Fruit fly (Drosophila melanogaster) whole organism, prepupa: ENCODE data around the gene CG43800.

ENCODE experiments used
- Blimp-1 ChIP-seq: fragments of 200-800 bp; sonication (Bioruptor generic); optimal IDR thresholded peaks from 3 replicates; lab custom pipeline; 2017; ENCODE audit warnings: missing biosample characterization, missing genetic modification characterization, mild to moderate bottlenecking, moderate library complexity, missing genetic modification reagents
- CG10669 ChIP-seq: fragments of 200-800 bp; sonication (Bioruptor generic); optimal IDR thresholded peaks from 3 replicates; lab custom pipeline; 2018; ENCODE audit warnings: missing biosample characterization, mild to moderate bottlenecking, missing genetic modification characterization, moderate library complexity
- CG11294 ChIP-seq: fragments of 200-800 bp; sonication (Bioruptor generic); IDR thresholded peaks from 2 replicates; pipeline ENCODE4 v1.3.6; 2022; ENCODE audit warnings: missing biosample characterization, missing genetic modification characterization
- CG11762 ChIP-seq: fragments of 200-800 bp; sonication (Bioruptor generic); optimal IDR thresholded peaks from 3 replicates; lab custom pipeline; 2016; ENCODE audit warnings: missing biosample characterization, missing genetic modification characterization; ENCODE audit not compliant: insufficient read depth
- CG11902 ChIP-seq: fragments of 200-800 bp; sonication (Bioruptor generic); optimal IDR thresholded peaks from 3 replicates; lab custom pipeline; 2016; ENCODE audit warnings: missing biosample characterization, missing genetic modification characterization
- CG15336 ChIP-seq: fragments of 200-800 bp; sonication (Bioruptor generic); IDR thresholded peaks from 2 replicates; pipeline ENCODE4 v1.3.6; 2022; ENCODE audit warnings: missing biosample characterization, missing genetic modification characterization
- CG1621 ChIP-seq: fragments of 200-800 bp; sonication (Bioruptor generic); optimal IDR thresholded peaks from 3 replicates; lab custom pipeline; 2018; ENCODE audit warnings: missing biosample characterization, mild to moderate bottlenecking, missing genetic modification characterization
- CG16779 ChIP-seq: fragments of 200-800 bp; sonication (Bioruptor generic); optimal IDR thresholded peaks from 3 replicates; lab custom pipeline; 2017; ENCODE audit warnings: missing biosample characterization, mild to moderate bottlenecking, missing genetic modification characterization
- CG3032 ChIP-seq: fragments of 200-800 bp; optimal IDR thresholded peaks from 2 replicates; lab custom pipeline; 2019; ENCODE audit warnings: missing biosample characterization, mild to moderate bottlenecking, missing genetic modification characterization, moderate library complexity
- CG31627 ChIP-seq: fragments of 200-800 bp; sonication (Bioruptor generic); optimal IDR thresholded peaks from 3 replicates; lab custom pipeline; 2016; ENCODE audit warnings: missing biosample characterization, missing genetic modification characterization
- CG32006 ChIP-seq: fragments of 200-800 bp; sonication (Bioruptor generic); optimal IDR thresholded peaks from 3 replicates; lab custom pipeline; 2017; ENCODE audit warnings: missing biosample characterization, mild to moderate bottlenecking, missing genetic modification characterization
- CG34406 ChIP-seq: fragments of 200-800 bp; sonication (Bioruptor generic); optimal IDR thresholded peaks from 3 replicates; lab custom pipeline; 2016; ENCODE audit warnings: missing biosample characterization, missing genetic modification characterization
- CG3919 ChIP-seq: fragments of 200-800 bp; sonication (Bioruptor generic); optimal IDR thresholded peaks from 3 replicates; lab custom pipeline; 2016; ENCODE audit warnings: missing biosample characterization, missing genetic modification characterization
- CG4318 ChIP-seq: fragments of 200-800 bp; sonication (Bioruptor generic); optimal IDR thresholded peaks from 3 replicates; lab custom pipeline; 2017; ENCODE audit warnings: missing biosample characterization, mild to moderate bottlenecking, missing genetic modification characterization
- CG6163 ChIP-seq: fragments of 200-800 bp; sonication (Bioruptor generic); IDR thresholded peaks from 3 replicates; pipeline ENCODE4 v1.3.6; 2022; ENCODE audit warnings: missing biosample characterization, missing genetic modification characterization
- CG6276 ChIP-seq: fragments of 200-800 bp; sonication (Bioruptor generic); optimal IDR thresholded peaks from 2 replicates; lab custom pipeline; 2017; ENCODE audit warnings: missing biosample characterization, mild to moderate bottlenecking, missing genetic modification characterization
- CG6792 ChIP-seq: fragments of 200-800 bp; sonication (Bioruptor generic); optimal IDR thresholded peaks from 3 replicates; lab custom pipeline; 2016; ENCODE audit warnings: missing biosample characterization, missing genetic modification characterization
- CG6808 ChIP-seq: fragments of 200-800 bp; sonication (Bioruptor generic); optimal IDR thresholded peaks from 3 replicates; lab custom pipeline; 2017; ENCODE audit warnings: missing biosample characterization, missing genetic modification characterization, mild to moderate bottlenecking, moderate library complexity, missing genetic modification reagents
- CG6854 ChIP-seq: fragments of 200-800 bp; sonication (Bioruptor generic); optimal IDR thresholded peaks from 2 replicates; lab custom pipeline; 2017; ENCODE audit warnings: missing biosample characterization, mild to moderate bottlenecking, missing genetic modification characterization
- CG7368 ChIP-seq: fragments of 200-800 bp; sonication (Bioruptor generic); optimal IDR thresholded peaks from 3 replicates; lab custom pipeline; 2016; ENCODE audit warnings: missing biosample characterization, missing genetic modification characterization
- CG8119 ChIP-seq: fragments of 200-800 bp; sonication (Bioruptor generic); IDR thresholded peaks from 3 replicates; pipeline ENCODE4 v1.3.6; 2022; ENCODE audit warnings: missing biosample characterization, missing genetic modification characterization
- CG8632 ChIP-seq: fragments of 200-800 bp; sonication (Bioruptor generic); optimal IDR thresholded peaks from 3 replicates; lab custom pipeline; 2016; ENCODE audit warnings: missing biosample characterization, missing genetic modification characterization
- Eip78C ChIP-seq: fragments of 200-800 bp; sonication (Bioruptor generic); peaks from one replicate; lab custom pipeline; 2016; ENCODE audit warnings: missing biosample characterization, missing genetic modification characterization
- Eip93F ChIP-seq: fragments of 200-800 bp; sonication (Bioruptor generic); optimal IDR thresholded peaks from 2 replicates; lab custom pipeline; 2016; ENCODE audit warnings: missing biosample characterization, mild to moderate bottlenecking, missing genetic modification characterization
- Ets21C ChIP-seq: fragments of 200-800 bp; sonication (Bioruptor generic); optimal IDR thresholded peaks from 3 replicates; lab custom pipeline; 2016; ENCODE audit warnings: missing biosample characterization, missing genetic modification characterization
- Ets96B ChIP-seq: fragments of 200-800 bp; optimal IDR thresholded peaks from 2 replicates; lab custom pipeline; 2019; ENCODE audit warnings: missing biosample characterization, mild to moderate bottlenecking, missing genetic modification characterization, moderate library complexity
- Gug ChIP-seq: fragments of 200-800 bp; sonication (Bioruptor generic); IDR thresholded peaks from 2 replicates; pipeline ENCODE4 v1.3.6; 2022; ENCODE audit warnings: missing biosample characterization, missing genetic modification characterization
- Hr38 ChIP-seq: sonication (Bioruptor generic); optimal IDR thresholded peaks from 2 replicates; lab custom pipeline; 2016; ENCODE audit warnings: missing biosample characterization, missing genetic modification characterization
- Hr4 ChIP-seq: fragments of 200-800 bp; sonication (Bioruptor generic); optimal IDR thresholded peaks from 3 replicates; lab custom pipeline; 2016; ENCODE audit warnings: missing biosample characterization, missing genetic modification characterization
- Lpt ChIP-seq: fragments of 200-800 bp; sonication (Bioruptor generic); optimal IDR thresholded peaks from 3 replicates; lab custom pipeline; 2016; ENCODE audit warnings: missing biosample characterization, missing genetic modification characterization
- OdsH ChIP-seq: fragments of 200-800 bp; sonication (Bioruptor generic); optimal IDR thresholded peaks from 3 replicates; lab custom pipeline; 2016; ENCODE audit warnings: missing biosample characterization, missing genetic modification characterization
- Smox ChIP-seq: fragments of 200-800 bp; sonication (Bioruptor generic); optimal IDR thresholded peaks from 3 replicates; lab custom pipeline; 2016; ENCODE audit warnings: missing biosample characterization, missing genetic modification characterization
- Sox102F ChIP-seq: fragments of 200-800 bp; sonication (Bioruptor generic); optimal IDR thresholded peaks from 2 replicates; lab custom pipeline; 2016; ENCODE audit warnings: missing biosample characterization, mild to moderate bottlenecking, missing genetic modification characterization
- Sox15 ChIP-seq: fragments of 200-800 bp; sonication (Bioruptor generic); optimal IDR thresholded peaks from 3 replicates; lab custom pipeline; 2016; ENCODE audit warnings: missing biosample characterization, missing genetic modification characterization
- acj6 ChIP-seq: fragments of 200-800 bp; sonication (Bioruptor generic); optimal IDR thresholded peaks from 3 replicates; lab custom pipeline; 2016; ENCODE audit warnings: missing biosample characterization, missing genetic modification characterization
- dac ChIP-seq: fragments of 200-800 bp; sonication (Bioruptor generic); optimal IDR thresholded peaks from 2 replicates; lab custom pipeline; 2017; ENCODE audit warnings: missing biosample characterization, mild to moderate bottlenecking, missing genetic modification characterization
- dsx ChIP-seq: fragments of 200-800 bp; optimal IDR thresholded peaks from 3 replicates; lab custom pipeline; 2019; ENCODE audit warnings: missing biosample characterization, mild to moderate bottlenecking, missing genetic modification characterization, moderate library complexity; ENCODE audit not compliant: poor library complexity, severe bottlenecking
- eg ChIP-seq: fragments of 200-800 bp; sonication (Bioruptor generic); IDR thresholded peaks from 3 replicates; pipeline ENCODE4 v1.3.6; 2022; ENCODE audit warnings: missing biosample characterization, missing genetic modification characterization
- fd85E ChIP-seq: fragments of 200-800 bp; sonication (Bioruptor generic); optimal IDR thresholded peaks from 3 replicates; lab custom pipeline; 2016; ENCODE audit warnings: missing biosample characterization, missing genetic modification characterization
- fkh ChIP-seq: fragments of 200-800 bp; sonication (Bioruptor generic); optimal IDR thresholded peaks from 3 replicates; lab custom pipeline; 2017; ENCODE audit warnings: missing biosample characterization, mild to moderate bottlenecking, missing genetic modification characterization, moderate library complexity
- lz ChIP-seq: fragments of 200-800 bp; sonication (Bioruptor generic); optimal IDR thresholded peaks from 3 replicates; lab custom pipeline; 2016; ENCODE audit warnings: missing biosample characterization, missing genetic modification characterization
- net ChIP-seq: fragments of 200-800 bp; sonication (Bioruptor generic); optimal IDR thresholded peaks from 3 replicates; lab custom pipeline; 2016; ENCODE audit warnings: missing biosample characterization, missing genetic modification characterization
- spab ChIP-seq: fragments of 200-800 bp; sonication (Bioruptor generic); optimal IDR thresholded peaks from 2 replicates; lab custom pipeline; 2017; ENCODE audit warnings: missing biosample characterization, mild to moderate bottlenecking, missing genetic modification characterization, missing genetic modification reagents
- ss ChIP-seq, 2 experiments: fragments of 200-800 bp; sonication (Bioruptor generic); optimal IDR thresholded peaks; 2 replicates in 1 of 2; 3 replicates in 1 of 2; lab custom pipeline; 2017 to 2018; ENCODE audit warnings: mild to moderate bottlenecking in 2 of 2, missing biosample characterization in 2 of 2, missing genetic modification characterization in 2 of 2, moderate library complexity in 1 of 2
- svp ChIP-seq: fragments of 200-800 bp; sonication (Bioruptor generic); peaks from one replicate; lab custom pipeline; 2016; ENCODE audit warnings: missing biosample characterization, missing genetic modification characterization
- topi ChIP-seq: fragments of 200-800 bp; sonication (Bioruptor generic); optimal IDR thresholded peaks from 3 replicates; lab custom pipeline; 2016; ENCODE audit warnings: missing biosample characterization, missing genetic modification characterization
- vri ChIP-seq: fragments of 200-800 bp; sonication (Bioruptor generic); optimal IDR thresholded peaks from 3 replicates; lab custom pipeline; 2016; ENCODE audit warnings: missing biosample characterization, mild to moderate bottlenecking, missing genetic modification characterization

Gene CG43800

DNA sequence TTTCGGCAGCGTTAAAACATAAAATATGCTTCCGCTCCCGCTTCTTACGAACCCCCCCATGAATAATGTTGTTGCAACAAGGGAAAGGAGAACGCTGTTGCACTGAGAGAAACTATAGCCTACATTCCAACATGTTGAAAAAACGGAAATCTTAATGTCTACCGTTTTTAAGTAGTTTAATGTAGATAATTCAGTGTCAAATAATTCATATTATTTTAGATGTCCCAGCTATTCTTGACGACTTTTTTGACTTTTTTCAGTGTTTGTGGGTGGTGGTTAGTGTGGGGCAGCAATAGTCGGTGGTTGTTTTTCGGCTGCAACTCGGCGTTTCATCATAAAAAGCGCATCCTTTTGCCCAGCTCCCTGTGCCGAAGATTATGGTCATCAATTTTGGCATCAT, 29.4 kb upstream of the CG43800 start (continued):
- TF ChIP-seq OdsH (GFP tag; lab: Kevin White, UChicago) = peak; percentile 39
- no peak for TF ChIP-seq CG10669 (GFP tag; lab: Kevin White, UChicago)
- peak; percentile 54; the same call in 1 of the 3 replicates for TF ChIP-seq CG6163 (GFP tag; lab: Robert Waterston, UW)
- TF ChIP-seq CG4318 (GFP tag; lab: Kevin White, UChicago) = no peak
- TF ChIP-seq CG6808 = no peak
- TF ChIP-seq eg (GFP tag; lab: Robert Waterston, UW) = no peak
- TF ChIP-seq vri (GFP tag; lab: Kevin White, UChicago) = peak; percentile 17
- no peak for TF ChIP-seq Lpt (GFP tag; lab: Kevin White, UChicago)
- peak; percentile 72 for TF ChIP-seq Eip78C (GFP tag; lab: Kevin White, UChicago)
- TF ChIP-seq spab (GFP tag; lab: Kevin White, UChicago) = no peak
- peak; percentile 59 for TF ChIP-seq CG34406 (GFP tag; lab: Kevin White, UChicago)
- no peak for TF ChIP-seq CG8119 (GFP tag; lab: Robert Waterston, UW)
- TF ChIP-seq net (GFP tag; lab: Kevin White, UChicago) = no peak
- no peak for TF ChIP-seq CG16779 (tag; lab: Kevin White, UChicago)
- TF ChIP-seq acj6 (GFP tag; lab: Kevin White, UChicago) = peak; percentile 40
- TF ChIP-seq CG6854 (GFP tag; lab: Kevin White, UChicago) = no peak
- TF ChIP-seq CG32006 (GFP tag; lab: Kevin White, UChicago) = peak; percentile 39
- no peak for TF ChIP-seq CG6276
- TF ChIP-seq Hr4 (GFP tag; lab: Kevin White, UChicago) = no peak
- no peak for TF ChIP-seq Eip93F (GFP tag; lab: Kevin White, UChicago)
- no peak for TF ChIP-seq dsx (GFP tag; lab: Kevin White, UChicago)
- TF ChIP-seq CG11294 (GFP tag; lab: Robert Waterston, UW) = no peak
- no peak for TF ChIP-seq Gug (GFP tag; lab: Robert Waterston, UW)
- TF ChIP-seq CG31627 = peak; percentile 67
- peak; percentile 57 for TF ChIP-seq Ets21C
- TF ChIP-seq CG3032 = no peak
- TF ChIP-seq Ets96B (tag; lab: Kevin White, UChicago) = peak; percentile 12
- TF ChIP-seq CG7368 (GFP tag; lab: Kevin White, UChicago) = no peak
- peak; percentile 76 for TF ChIP-seq lz (GFP tag; lab: Kevin White, UChicago)
- TF ChIP-seq dac (GFP tag; lab: Kevin White, UChicago) = no peak
- no peak for TF ChIP-seq fkh
- TF ChIP-seq Smox (GFP tag; lab: Kevin White, UChicago) = peak; percentile 60
- TF ChIP-seq CG11762 (GFP tag; lab: Kevin White, UChicago) = no peak
- TF ChIP-seq CG11902 (GFP tag; lab: Kevin White, UChicago) = peak; percentile 10
- TF ChIP-seq Sox102F (GFP tag; lab: Kevin White, UChicago) = peak; percentile 78

- TF ChIP-seq svp (GFP tag; lab: Kevin White, UChicago) (no peak), CG8632 (GFP tag; lab: Kevin White, UChicago) (no peak), CG4318 (GFP tag; lab: Kevin White, UChicago) (no peak), OdsH (GFP tag; lab: Kevin White, UChicago) (no peak), lz (GFP tag; lab: Kevin White, UChicago) (no peak), ss (GFP tag; optimal IDR thresholded peaks at IDR 0.05; lab: Kevin White, UChicago) (no peak), CG3919 (GFP tag; lab: Kevin White, UChicago) (no peak), CG34406 (GFP tag; lab: Kevin White, UChicago) (no peak), CG6163 (GFP tag; lab: Robert Waterston, UW) (no peak), Sox15 (GFP tag; lab: Kevin White, UChicago) (no peak), CG10669 (GFP tag; lab: Kevin White, UChicago) (no peak), CG3032 (no peak), Blimp-1 (GFP tag; lab: Kevin White, UChicago) (no peak), topi (no peak), fd85E (GFP tag; lab: Kevin White, UChicago) (no peak), eg (GFP tag; lab: Robert Waterston, UW) (no peak), CG6792 (no peak), CG15336 (peak; percentile 27; the same call in 1 of the 2 replicates), CG11762 (GFP tag; lab: Kevin White, UChicago) (no peak), CG32006 (GFP tag; lab: Kevin White, UChicago) (peak; percentile 45), Eip78C (GFP tag; lab: Kevin White, UChicago) (peak; percentile 57), Hr38 (GFP tag; lab: Kevin White, UChicago) (no peak), CG1621 (tag; lab: Kevin White, UChicago) (no peak)
- TF ChIP-seq, all 60 proteins: peak for 3
Observed at dm6 chr2L:7260251-7260650, 27.6 kb upstream of the CG43800 start.
